Worm (Caenorhabditis elegans): Measurements from ENCODE around the gene R148.3.

- TF ChIP-seq ces-1 (GFP tag; optimal IDR thresholded peaks at IDR 0.05): no peak
- no peak for TF ChIP-seq lsy-2 (tag; optimal IDR thresholded peaks at IDR 0.05)
- TF ChIP-seq nhr-237 (tag; optimal IDR thresholded peaks at IDR 0.05): no peak
- TF ChIP-seq elt-3 (tag; optimal IDR thresholded peaks at IDR 0.05): no peak
- TF ChIP-seq unc-62 (GFP tag; optimal IDR thresholded peaks at IDR 0.05): no peak
- no peak for TF ChIP-seq snpc-4 (tag; optimal IDR thresholded peaks at IDR 0.05)
- no peak for TF ChIP-seq pha-4 (tag; optimal IDR thresholded peaks at IDR 0.05)
- TF ChIP-seq lin-32 (GFP tag; optimal IDR thresholded peaks at IDR 0.05): no peak
- TF ChIP-seq flh-1 (GFP tag; optimal IDR thresholded peaks at IDR 0.05): no peak
- no peak for TF ChIP-seq unc-39 (tag; optimal IDR thresholded peaks at IDR 0.05)
- no peak for TF ChIP-seq nhr-12 (tag; optimal IDR thresholded peaks at IDR 0.05)
Measured at ce11 chrIII:3142078-3142477, 33.1 kb upstream of the R148.3 start.
